Worm (Caenorhabditis elegans) whole organism, L2 larva: ENCODE results near the gene cpg-1.

Source experiments
- F13H6.1 ChIP-seq: sonication (generic microtip); optimal IDR thresholded peaks from 2 replicates; lab custom pipeline; 2016; ENCODE audit warnings: missing genetic modification characterization, missing compliant biosample characterization
- ama-1 ChIP-seq: fragments of 150-350 bp; optimal IDR thresholded peaks from 2 replicates; lab custom pipeline; 2018; ENCODE audit warnings: inconsistent platforms
- blmp-1 ChIP-seq: sonication (generic microtip); optimal IDR thresholded peaks from 2 replicates; lab custom pipeline; 2017; ENCODE audit warnings: missing genetic modification characterization, mild to moderate bottlenecking, missing compliant biosample characterization, antibody characterized with exemption, moderate library complexity; ENCODE audit not compliant: insufficient read depth
- fos-1 ChIP-seq: fragments of 150-350 bp; optimal IDR thresholded peaks from 2 replicates; lab custom pipeline; 2014; ENCODE audit warnings: missing biosample characterization, missing genetic modification characterization
- lsy-2 ChIP-seq, 2 experiments: fragments of 150-350 bp in 1 of 2; sonication (generic microtip) in 1 of 2; optimal IDR thresholded peaks; 2 replicates each; lab custom pipeline; 2014 to 2017; ENCODE audit warnings: missing biosample characterization in 2 of 2, missing genetic modification characterization in 2 of 2
- nhr-10 ChIP-seq: sonication (generic microtip); optimal IDR thresholded peaks from 2 replicates; lab custom pipeline; 2017; ENCODE audit warnings: missing biosample characterization, missing genetic modification characterization
- nhr-11 ChIP-seq: fragments of 150-350 bp; optimal IDR thresholded peaks from 2 replicates; lab custom pipeline; 2014; ENCODE audit warnings: missing biosample characterization, missing genetic modification characterization
- unc-39 ChIP-seq: fragments of 150-350 bp; optimal IDR thresholded peaks from 2 replicates; lab custom pipeline; 2014; ENCODE audit warnings: missing biosample characterization, missing genetic modification characterization
- unc-62 ChIP-seq: fragments of 150-350 bp; optimal IDR thresholded peaks from 2 replicates; lab custom pipeline; 2014; ENCODE audit warnings: missing biosample characterization, missing genetic modification reagents, missing genetic modification characterization

ce11 chrIII:4461337-4461736 is 27.8 kb upstream of the cpg-1 start:
- TF ChIP-seq F13H6.1 (tag; lab: Kevin White, UChicago): no peak
- no peak for TF ChIP-seq unc-62 (GFP tag; lab: Kevin White, UChicago)
- TF ChIP-seq nhr-10 (tag; lab: Kevin White, UChicago): no peak
- no peak for TF ChIP-seq lsy-2 (tag; optimal IDR thresholded peaks at IDR 0.05; lab: Kevin White, UChicago)
- no peak for TF ChIP-seq nhr-11
- TF ChIP-seq blmp-1 (tag; lab: Kevin White, UChicago): no peak
- no peak for TF ChIP-seq ama-1
- TF ChIP-seq fos-1: no peak
- no peak for TF ChIP-seq unc-39 (tag; lab: Kevin White, UChicago)
